Worm (Caenorhabditis elegans): ENCODE results near the gene Y116A8C.469.
A peak's percentile ranks its signal among the peaks of the same experiment; 100 is the strongest.
"Not testable (repeated sequence)": the region's sequence is repeated elsewhere in the genome, so short reads cannot be mapped to it uniquely, and the experiment has no call there.

The Y116A8C.469 gene

ce11 chrIV:16921999-16922398, 4.3 kb upstream of the Y116A8C.469 start:
- TF ChIP-seq cog-1 (tag; optimal IDR thresholded peaks at IDR 0.05) (no peak), med-1 (GFP tag; optimal IDR thresholded peaks at IDR 0.05; ENCODE audit: insufficient read depth) (no peak), T22C8.4 (GFP tag; IDR thresholded peaks at IDR 0.05) (no peak), tab-1 (GFP tag; IDR thresholded peaks at IDR 0.05) (no peak), ref-1 (GFP tag; conservative IDR thresholded peaks at IDR 0.05) (no peak), ztf-23 (GFP tag; IDR thresholded peaks at IDR 0.05) (no peak), klf-2 (GFP tag; conservative IDR thresholded peaks at IDR 0.05) (no peak), ztf-29 (GFP tag; IDR thresholded peaks at IDR 0.05) (no peak)

ce11 chrIV:16920041-16920440, 2.3 kb upstream of the Y116A8C.469 start, which contains the start of gene nep-23:
TSS of gene nep-23 (plus strand) at chrIV:16920341.
- TF ChIP-seq ztf-23 (GFP tag; IDR thresholded peaks at IDR 0.05) (no peak), T22C8.4 (GFP tag; IDR thresholded peaks at IDR 0.05) (no peak), cog-1 (tag; optimal IDR thresholded peaks at IDR 0.05) (no peak), klf-2 (GFP tag; conservative IDR thresholded peaks at IDR 0.05) (no peak), ztf-29 (GFP tag; IDR thresholded peaks at IDR 0.05) (no peak), tab-1 (GFP tag; IDR thresholded peaks at IDR 0.05) (no peak), ref-1 (GFP tag; conservative IDR thresholded peaks at IDR 0.05) (no peak)

ce11 chrIV:16919212-16919775, 1.6 kb upstream of the Y116A8C.469 start, which contains the start of the genes Y116A8C.470 and Y116A8C.463:
TSS of gene Y116A8C.470 (minus strand) at chrIV:16919312.
TSS of gene Y116A8C.463 (plus strand) at chrIV:16919725.
- TF ChIP-seq cog-1 (tag; optimal IDR thresholded peaks at IDR 0.05) (no peak), T22C8.4 (GFP tag; IDR thresholded peaks at IDR 0.05) (no peak), flt-1 (GFP tag; IDR thresholded peaks at IDR 0.05) (no peak), ztf-23 (GFP tag; IDR thresholded peaks at IDR 0.05) (no peak), ztf-29 (GFP tag; IDR thresholded peaks at IDR 0.05) (no peak), klf-2 (GFP tag; conservative IDR thresholded peaks at IDR 0.05) (no peak), ref-1 (GFP tag; conservative IDR thresholded peaks at IDR 0.05) (no peak), med-1 (GFP tag; optimal IDR thresholded peaks at IDR 0.05; ENCODE audit: insufficient read depth) (no peak), tab-1 (GFP tag; IDR thresholded peaks at IDR 0.05) (no peak)

- TF ChIP-seq tab-1 (GFP tag; IDR thresholded peaks at IDR 0.05) (no peak), ztf-29 (GFP tag; IDR thresholded peaks at IDR 0.05) (no peak), med-1 (GFP tag; optimal IDR thresholded peaks at IDR 0.05; ENCODE audit: insufficient read depth) (no peak), cog-1 (tag; optimal IDR thresholded peaks at IDR 0.05) (no peak), T22C8.4 (GFP tag; IDR thresholded peaks at IDR 0.05) (no peak), ref-1 (GFP tag; conservative IDR thresholded peaks at IDR 0.05) (no peak), flt-1 (GFP tag; IDR thresholded peaks at IDR 0.05) (no peak), klf-2 (GFP tag; conservative IDR thresholded peaks at IDR 0.05) (no peak), ztf-23 (GFP tag; IDR thresholded peaks at IDR 0.05) (no peak)
Observed at ce11 chrIV:16915751-16916150, 2.0 kb downstream of the Y116A8C.469 start, which contains the start of gene Y116A8C.3. TSS of gene Y116A8C.3 (plus strand) at chrIV:16916051.

- TF ChIP-seq klf-2 (GFP tag; conservative IDR thresholded peaks at IDR 0.05) (no peak), tab-1 (GFP tag; IDR thresholded peaks at IDR 0.05) (no peak)
Observed at ce11 chrIV:16898205-16898604, 19.5 kb downstream of the Y116A8C.469 start.

ce11 chrIV:16895288-16895687, 22.4 kb downstream of the Y116A8C.469 start, which contains the start of gene T06A10.2:
TSS of gene T06A10.2 (plus strand) at chrIV:16895588.
- not testable (repeated sequence) for TF ChIP-seq klf-2 (GFP tag; conservative IDR thresholded peaks at IDR 0.05); flt-1 (GFP tag; IDR thresholded peaks at IDR 0.05); tab-1 (GFP tag; IDR thresholded peaks at IDR 0.05)

- TF ChIP-seq flt-1 (GFP tag; IDR thresholded peaks at IDR 0.05) (no peak), T22C8.4 (GFP tag; IDR thresholded peaks at IDR 0.05) (no peak), tab-1 (GFP tag; IDR thresholded peaks at IDR 0.05) (no peak), ref-1 (GFP tag; conservative IDR thresholded peaks at IDR 0.05) (no peak), klf-2 (GFP tag; conservative IDR thresholded peaks at IDR 0.05) (no peak), ztf-29 (GFP tag; IDR thresholded peaks at IDR 0.05) (no peak), cog-1 (tag; optimal IDR thresholded peaks at IDR 0.05) (no peak), ztf-23 (GFP tag; IDR thresholded peaks at IDR 0.05) (no peak)
Observed at ce11 chrIV:16888580-16888979, 29.2 kb downstream of the Y116A8C.469 start.

ce11 chrIV:16882414-16882813, 35.3 kb downstream of the Y116A8C.469 start:
- TF ChIP-seq flt-1 (GFP tag; IDR thresholded peaks at IDR 0.05), result peak; percentile 89

ce11 chrIV:16868900-16869299, 48.8 kb downstream of the Y116A8C.469 start, which contains the start of gene T06A10.106:
TSS of gene T06A10.106 (minus strand) at chrIV:16869000.
- no peak for TF ChIP-seq flt-1 (GFP tag; IDR thresholded peaks at IDR 0.05)
- TF ChIP-seq ztf-29 (GFP tag; IDR thresholded peaks at IDR 0.05), result no peak
- TF ChIP-seq cog-1 (tag; optimal IDR thresholded peaks at IDR 0.05), result no peak
- TF ChIP-seq T22C8.4 (GFP tag; IDR thresholded peaks at IDR 0.05), result no peak
- TF ChIP-seq ztf-23 (GFP tag; IDR thresholded peaks at IDR 0.05), result no peak
- TF ChIP-seq med-1 (GFP tag; optimal IDR thresholded peaks at IDR 0.05; ENCODE audit: insufficient read depth), result no peak
- no peak for TF ChIP-seq tab-1 (GFP tag; IDR thresholded peaks at IDR 0.05)
- no peak for TF ChIP-seq klf-2 (GFP tag; conservative IDR thresholded peaks at IDR 0.05)
- no peak for TF ChIP-seq ref-1 (GFP tag; conservative IDR thresholded peaks at IDR 0.05)
